Worm (Caenorhabditis elegans) whole organism, L1 larva: Measurements from ENCODE around the gene C05C12.1.

Experiments
- aly-2 ChIP-seq: fragments of 150-350 bp; optimal IDR thresholded peaks from 2 replicates; lab custom pipeline; 2014; ENCODE audit warnings: missing biosample characterization, missing genetic modification characterization
- ceh-82 ChIP-seq, 3 experiments: fragments of 150-350 bp in 1 of 3; sonication (generic microtip) in 2 of 3; optimal IDR thresholded peaks; 2 replicates each; lab custom pipeline; 2014 to 2017; ENCODE audit warnings: missing biosample characterization in 3 of 3, missing genetic modification characterization in 3 of 3
- dpl-1 ChIP-seq, 3 experiments: fragments of 150-350 bp in 2 of 3; sonication (generic microtip) in 1 of 3; optimal IDR thresholded peaks; 2 replicates each; lab custom pipeline; 2014 to 2017; ENCODE audit warnings: missing biosample characterization in 3 of 3, missing genetic modification characterization in 3 of 3, missing genetic modification reagents in 3 of 3
- efl-1 ChIP-seq, 4 experiments: fragments of 150-350 bp; optimal IDR thresholded peaks in 3 of 4; peaks in 1 of 4; 1 replicate in 1 of 4; 2 replicates in 3 of 4; lab custom pipeline; 2014; ENCODE audit warnings: missing biosample characterization in 2 of 4, missing genetic modification characterization in 2 of 4, missing genetic modification reagents in 2 of 4
- egl-13 ChIP-seq: sonication (generic microtip); optimal IDR thresholded peaks from 2 replicates; lab custom pipeline; 2016; ENCODE audit warnings: missing genotype, missing genetic modification reagents, missing genetic modification characterization, missing compliant biosample characterization
- egl-27 ChIP-seq, 2 experiments: fragments of 150-350 bp in 1 of 2; sonication (generic microtip); optimal IDR thresholded peaks; 3 replicates each; lab custom pipeline; 2017 to 2018; ENCODE audit warnings: missing biosample characterization in 2 of 2, missing genetic modification characterization in 2 of 2, missing genetic modification reagents in 2 of 2
- elt-2 ChIP-seq: sonication (generic microtip); optimal IDR thresholded peaks from 2 replicates; lab custom pipeline; 2016; ENCODE audit warnings: missing genetic modification characterization, mild to moderate bottlenecking, inconsistent platforms, missing compliant biosample characterization, missing genetic modification reagents
- fkh-10 ChIP-seq: sonication (generic microtip); optimal IDR thresholded peaks from 2 replicates; lab custom pipeline; 2017; ENCODE audit warnings: missing biosample characterization, missing genetic modification reagents, missing genetic modification characterization
- isw-1 ChIP-seq: fragments of 200-800 bp; sonication (Bioruptor generic); IDR thresholded peaks from 2 replicates; pipeline ENCODE4 v1.3.6; 2022; ENCODE audit warnings: missing genetic modification characterization, missing compliant biosample characterization
- jun-1 ChIP-seq: fragments of 150-350 bp; optimal IDR thresholded peaks from 2 replicates; lab custom pipeline; 2014; ENCODE audit warnings: missing biosample characterization, missing genetic modification reagents, missing genetic modification characterization
- lin-14 ChIP-seq: fragments of 200-800 bp; sonication (Bioruptor generic); optimal IDR thresholded peaks from 2 replicates; lab custom pipeline; 2018; ENCODE audit warnings: mild to moderate bottlenecking, missing genetic modification characterization, moderate library complexity, missing compliant biosample characterization
- lin-15B ChIP-seq: fragments of 150-350 bp; sonication (generic microtip); optimal IDR thresholded peaks from 3 replicates; lab custom pipeline; 2014; ENCODE audit warnings: missing biosample characterization, missing genetic modification characterization
- lin-35 ChIP-seq, 2 experiments: fragments of 150-350 bp; optimal IDR thresholded peaks; 2 replicates each; lab custom pipeline; 2014; ENCODE audit warnings: missing biosample characterization in 2 of 2, missing genetic modification characterization in 2 of 2, missing genetic modification reagents in 2 of 2
- lin-39 ChIP-seq: fragments of 150-350 bp; optimal IDR thresholded peaks from 2 replicates; lab custom pipeline; 2014; ENCODE audit warnings: missing biosample characterization, missing genetic modification reagents, missing genetic modification characterization
- lsy-2 ChIP-seq, 2 experiments: fragments of 150-350 bp; optimal IDR thresholded peaks; 2 replicates each; lab custom pipeline; 2014; ENCODE audit warnings: missing biosample characterization in 2 of 2, missing genetic modification characterization in 2 of 2
- mab-9 ChIP-seq: fragments of 200-800 bp; sonication (Bioruptor generic); IDR thresholded peaks from 2 replicates; pipeline ENCODE4 v1.3.6; 2022; ENCODE audit warnings: missing genetic modification reagents, missing genetic modification characterization, missing compliant biosample characterization
- mdl-1 ChIP-seq, 2 experiments: fragments of 150-350 bp; optimal IDR thresholded peaks; 2 replicates each; lab custom pipeline; 2014 to 2017; ENCODE audit warnings: missing biosample characterization in 2 of 2, missing genetic modification characterization in 2 of 2, inconsistent platforms in 1 of 2
- nhr-19 ChIP-seq: fragments of 200-800 bp; sonication (Bioruptor generic); conservative IDR thresholded peaks from 2 replicates; pipeline ENCODE4 v1.3.6; 2022; ENCODE audit warnings: missing genetic modification characterization, missing compliant biosample characterization
- nhr-20 ChIP-seq: sonication (generic microtip); optimal IDR thresholded peaks from 2 replicates; lab custom pipeline; 2016; ENCODE audit warnings: mild to moderate bottlenecking, missing genetic modification characterization, missing compliant biosample characterization
- nhr-77 ChIP-seq: fragments of 150-350 bp; optimal IDR thresholded peaks from 2 replicates; lab custom pipeline; 2014; ENCODE audit warnings: missing biosample characterization, missing genetic modification characterization
- nhr-84 ChIP-seq: sonication (generic microtip); optimal IDR thresholded peaks from 2 replicates; lab custom pipeline; 2017; ENCODE audit warnings: missing biosample characterization, missing genetic modification characterization
- nhr-90 ChIP-seq: sonication (generic microtip); optimal IDR thresholded peaks from 2 replicates; lab custom pipeline; 2016; ENCODE audit warnings: mild to moderate bottlenecking, missing genetic modification characterization, missing compliant biosample characterization; ENCODE audit not compliant: poor library complexity
- pqm-1 ChIP-seq: sonication (generic microtip); optimal IDR thresholded peaks from 3 replicates; lab custom pipeline; 2017; ENCODE audit warnings: missing biosample characterization, missing genetic modification characterization
- snpc-4 ChIP-seq: fragments of 150-350 bp; optimal IDR thresholded peaks from 2 replicates; lab custom pipeline; 2014; ENCODE audit warnings: missing biosample characterization, missing genetic modification characterization
- sup-37 ChIP-seq: fragments of 200-800 bp; sonication (Bioruptor generic); optimal IDR thresholded peaks from 2 replicates; lab custom pipeline; 2018; ENCODE audit warnings: mild to moderate bottlenecking, missing genetic modification characterization, missing compliant biosample characterization
- tbx-2 ChIP-seq: sonication (generic microtip); optimal IDR thresholded peaks from 2 replicates; lab custom pipeline; 2016; ENCODE audit warnings: missing genetic modification characterization, missing compliant biosample characterization
- tlp-1 ChIP-seq: fragments of 150-350 bp; optimal IDR thresholded peaks from 2 replicates; lab custom pipeline; 2014; ENCODE audit warnings: missing biosample characterization, missing genetic modification characterization
- unc-130 ChIP-seq: fragments of 150-350 bp; optimal IDR thresholded peaks from 2 replicates; lab custom pipeline; 2017; ENCODE audit warnings: missing biosample characterization, missing genetic modification characterization, inconsistent platforms
- unc-62 ChIP-seq: fragments of 150-350 bp; optimal IDR thresholded peaks from 2 replicates; lab custom pipeline; 2014; ENCODE audit warnings: missing biosample characterization, missing genetic modification reagents, missing genetic modification characterization
- unc-86 ChIP-seq: sonication (generic microtip); optimal IDR thresholded peaks from 2 replicates; lab custom pipeline; 2016; ENCODE audit warnings: missing genetic modification characterization, missing compliant biosample characterization

Gene C05C12.1

DNA sequence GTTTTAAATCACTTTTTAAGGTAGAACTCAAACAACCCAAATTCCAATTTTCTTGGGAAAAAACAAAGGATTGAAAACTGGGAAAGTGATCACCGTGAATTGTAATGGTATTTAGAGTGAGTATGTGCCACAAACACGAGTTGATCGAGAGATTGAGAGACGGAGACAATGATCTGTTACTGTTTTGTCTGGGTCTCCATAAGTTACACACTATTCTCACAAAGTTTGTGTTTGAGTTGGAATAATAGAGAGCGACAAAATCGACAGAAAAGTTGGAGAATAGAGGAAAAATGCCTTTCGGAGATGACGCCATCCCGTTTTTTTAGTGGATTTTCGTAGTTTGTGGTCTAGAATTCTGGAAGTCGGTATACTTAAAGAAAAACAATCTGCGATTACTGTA, 17.5 kb downstream of the C05C12.1 start, which contains the start of gene nhr-7:
Gene nhr-7 (minus strand): TSS at position 101 of the 400 bp plus-strand sequence.
- peak; percentile 28 for TF ChIP-seq nhr-77 (tag; lab: Kevin White, UChicago)
- TF ChIP-seq nhr-84 (tag; lab: Kevin White, UChicago), result no peak

DNA sequence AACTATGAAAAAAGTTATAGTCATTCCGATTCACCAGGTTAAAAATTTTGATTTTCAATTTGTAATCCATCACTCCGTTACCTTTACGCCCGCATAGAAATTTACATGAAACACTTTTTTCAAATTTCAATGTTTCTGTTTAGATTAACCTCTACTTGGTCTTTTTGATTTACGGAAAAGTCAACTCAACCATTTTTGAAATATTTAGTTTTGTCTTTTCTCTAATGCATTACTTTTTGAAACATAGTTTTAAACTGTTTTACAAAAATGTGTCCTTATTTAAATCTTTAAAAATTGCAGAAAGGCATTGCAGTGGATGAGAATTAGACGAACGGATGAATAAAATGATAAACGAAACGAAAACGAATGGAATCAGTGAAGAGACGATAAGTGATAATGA, 19.4 kb downstream of the C05C12.1 start, which contains the start of gene gtl-2:
Gene gtl-2 (plus strand): TSS at position 301 of the 400 bp plus-strand sequence.
- no peak for TF ChIP-seq unc-62 (GFP tag; lab: Kevin White, UChicago)
- TF ChIP-seq elt-2 (tag; lab: Kevin White, UChicago), result no peak
- no peak for TF ChIP-seq nhr-77 (tag; lab: Kevin White, UChicago)
- no peak for TF ChIP-seq lin-39
- no peak for TF ChIP-seq unc-86 (tag; lab: Kevin White, UChicago)
- TF ChIP-seq unc-130 (tag; lab: Kevin White, UChicago), result no peak
- no peak for TF ChIP-seq nhr-90 (tag; lab: Kevin White, UChicago)

DNA sequence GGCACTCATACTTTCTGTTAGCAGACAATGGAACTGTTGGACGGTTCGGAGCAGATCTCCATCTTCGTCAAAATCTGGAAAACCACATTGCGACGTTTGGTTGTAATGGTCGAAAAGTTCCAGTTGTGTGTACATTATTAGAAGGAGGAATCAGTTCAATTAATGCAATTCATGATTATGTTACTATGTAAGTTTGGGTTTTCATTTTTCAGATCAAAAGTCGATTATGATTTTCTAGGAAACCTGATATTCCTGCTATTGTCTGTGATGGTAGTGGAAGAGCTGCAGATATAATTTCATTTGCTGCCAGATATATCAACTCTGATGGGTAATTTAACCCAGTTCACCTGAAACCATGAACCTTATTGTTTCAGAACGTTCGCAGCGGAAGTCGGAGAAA, 22.2 kb downstream of the C05C12.1 start:
- no peak for TF ChIP-seq tlp-1
- no peak for TF ChIP-seq mab-9 (GFP tag; lab: Robert Waterston, UW)
- no peak for TF ChIP-seq fkh-10 (GFP tag; lab: Kevin White, UChicago)
- no peak for TF ChIP-seq sup-37 (GFP tag; lab: Kevin White, UChicago)
- no peak for TF ChIP-seq isw-1
- no peak for TF ChIP-seq efl-1 (optimal IDR thresholded peaks at IDR 0.05; lab: Kevin White, UChicago)
- no peak for TF ChIP-seq efl-1 (GFP tag; optimal IDR thresholded peaks at IDR 0.05 in 1 of 2; lab: Kevin White, UChicago)
- TF ChIP-seq snpc-4 (tag; lab: Kevin White, UChicago), result no peak
- no peak for TF ChIP-seq unc-130 (tag; lab: Kevin White, UChicago)
- no peak for TF ChIP-seq aly-2
- no peak for TF ChIP-seq egl-13 (tag; lab: Kevin White, UChicago)
- TF ChIP-seq, all 84 proteins: peak for 0

DNA sequence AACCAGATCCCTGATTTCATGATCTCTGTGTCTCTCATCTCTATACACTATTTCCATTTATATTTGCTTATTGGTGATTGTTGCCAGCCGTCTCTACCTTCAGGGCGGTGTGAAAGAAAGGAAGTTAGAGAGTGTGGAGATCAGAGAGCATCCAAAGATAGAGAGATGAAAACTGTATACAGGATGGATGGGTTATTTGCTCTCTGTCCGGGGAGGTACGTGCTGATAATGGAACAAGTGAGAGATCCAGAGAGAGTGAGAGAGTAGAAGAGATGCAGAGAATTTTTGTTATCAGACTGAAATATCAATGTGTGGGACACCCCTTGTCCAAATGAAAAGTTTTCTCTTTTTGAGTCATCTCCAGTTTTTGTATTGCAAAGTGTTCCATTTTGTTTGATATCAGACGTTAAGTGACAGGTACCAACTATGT, 30.3 kb downstream of the C05C12.1 start:
- peak; percentile 37 for TF ChIP-seq nhr-20 (tag; lab: Kevin White, UChicago)
- TF ChIP-seq nhr-19, result no peak; the same call in 1 of the 2 replicates
- TF ChIP-seq efl-1 (optimal IDR thresholded peaks at IDR 0.05; lab: Kevin White, UChicago), result peak in 1 of 2 experiments; percentile 13
- TF ChIP-seq efl-1 (GFP tag; optimal IDR thresholded peaks at IDR 0.05 in 1 of 2; lab: Kevin White, UChicago), result peak in 1 of 2 experiments; percentile 89
- TF ChIP-seq jun-1 (tag; lab: Kevin White, UChicago), result peak; percentile 46
- peak in 1 of 2 experiments; percentile 25 for TF ChIP-seq mdl-1 (tag; optimal IDR thresholded peaks at IDR 0.05; lab: Kevin White, UChicago)
- peak; percentile 6 for TF ChIP-seq sup-37 (GFP tag; lab: Kevin White, UChicago)
- TF ChIP-seq lin-35 (GFP tag; optimal IDR thresholded peaks at IDR 0.05; lab: Kevin White, UChicago), result peak in 1 of 2 experiments; percentile 48
- TF ChIP-seq lin-15B (tag; lab: Kevin White, UChicago), result no peak
- TF ChIP-seq ceh-82 (tag; optimal IDR thresholded peaks at IDR 0.05; lab: Kevin White, UChicago), result peak in 1 of 3 experiments; percentile 1
- TF ChIP-seq tbx-2 (tag; lab: Kevin White, UChicago), result peak; percentile 63
- peak; percentile 76 for TF ChIP-seq nhr-77 (tag; lab: Kevin White, UChicago)
- TF ChIP-seq pqm-1 (tag; lab: Kevin White, UChicago), result peak; percentile 28
- no peak for TF ChIP-seq egl-13 (tag; lab: Kevin White, UChicago)
- no peak for TF ChIP-seq egl-27 (tag; optimal IDR thresholded peaks at IDR 0.05; lab: Kevin White, UChicago)
- peak in 1 of 2 experiments; percentile 20 for TF ChIP-seq lsy-2 (tag; optimal IDR thresholded peaks at IDR 0.05; lab: Kevin White, UChicago)
- peak; percentile 50 for TF ChIP-seq nhr-90 (tag; lab: Kevin White, UChicago)
- peak; percentile 85 for TF ChIP-seq elt-2 (tag; lab: Kevin White, UChicago)

DNA sequence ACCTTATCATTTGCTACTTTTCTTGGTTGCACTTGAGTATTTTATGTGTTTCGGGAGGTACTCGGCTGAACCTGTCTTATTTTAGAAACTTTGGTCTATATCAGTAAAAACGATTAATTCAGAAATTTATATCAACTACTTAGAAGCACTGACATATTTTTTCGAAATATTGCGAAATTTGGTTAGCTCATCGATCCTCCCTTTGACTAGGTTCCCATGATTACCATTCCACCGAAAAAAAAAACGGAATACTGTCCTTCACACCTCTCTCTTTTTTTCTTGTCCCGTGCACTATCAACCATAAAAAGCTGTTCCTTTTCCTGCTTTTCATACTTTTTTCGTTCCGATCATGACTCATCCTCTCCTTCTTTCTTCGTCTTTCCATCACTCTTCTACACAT, 31.4 kb downstream of the C05C12.1 start:
- no peak for TF ChIP-seq lin-14
- TF ChIP-seq nhr-90 (tag; lab: Kevin White, UChicago), result no peak
- TF ChIP-seq dpl-1 (GFP tag; optimal IDR thresholded peaks at IDR 0.05; lab: Kevin White, UChicago), result no peak
- TF ChIP-seq snpc-4 (tag; lab: Kevin White, UChicago), result no peak
